Worm (Caenorhabditis elegans) whole organism, dauer: ENCODE data around the gene srxa-2.

Experiments
- unc-62 ChIP-seq: sonication (generic microtip); optimal IDR thresholded peaks from 2 replicates; lab custom pipeline; 2017; ENCODE audit warnings: missing biosample characterization, missing genetic modification reagents, missing genetic modification characterization

srxa-2 gene

DNA sequence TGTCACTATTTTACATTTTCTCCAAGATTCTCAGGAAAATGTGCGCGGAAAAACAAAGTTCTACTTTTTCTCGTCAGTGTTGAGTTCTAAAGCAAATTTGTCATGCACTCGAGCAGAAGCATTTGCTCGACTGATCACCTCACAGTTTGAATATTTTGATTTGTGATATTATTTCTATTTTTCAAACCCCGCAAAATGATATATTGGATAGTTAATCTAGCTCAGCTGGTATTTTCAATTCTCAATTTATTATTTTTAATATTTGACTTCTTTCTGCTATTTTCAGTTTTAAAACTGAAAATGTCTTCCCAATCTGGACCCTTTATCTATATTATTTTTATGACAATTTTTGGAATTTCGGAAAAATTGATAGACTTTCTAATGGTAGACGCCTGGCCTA is at the start of gene srxa-2:
Gene srxa-2, plus strand, starts transcription at position 301 of the 400 bp plus-strand sequence.
- no peak for TF ChIP-seq unc-62

ce11 chrIV:9374529-9374928 is 48.7 kb upstream of the srxa-2 start, which contains the start of gene C10C5.3:
C10C5.3 (plus strand) TSS chrIV:9374829.
- TF ChIP-seq unc-62 = no peak

DNA sequence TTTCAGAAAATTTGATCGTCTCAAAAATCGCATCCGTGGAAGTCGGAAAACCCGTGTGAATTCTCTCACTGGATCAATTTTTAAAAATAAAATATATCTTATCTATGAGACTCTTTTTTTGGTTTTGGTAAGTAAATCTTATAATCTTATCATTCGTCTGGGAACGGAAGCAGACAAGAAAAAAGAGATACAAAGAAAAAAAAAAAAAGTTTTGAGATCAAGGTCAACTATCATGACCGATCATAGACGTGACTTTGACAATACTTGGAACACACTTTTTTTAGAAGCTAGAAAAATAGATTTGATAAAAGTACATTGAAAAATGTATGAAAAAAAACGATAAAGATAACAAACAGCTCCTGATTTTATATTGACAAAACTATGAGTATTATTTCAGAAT is 46.6 kb upstream of the srxa-2 start:
- no peak for TF ChIP-seq unc-62

DNA sequence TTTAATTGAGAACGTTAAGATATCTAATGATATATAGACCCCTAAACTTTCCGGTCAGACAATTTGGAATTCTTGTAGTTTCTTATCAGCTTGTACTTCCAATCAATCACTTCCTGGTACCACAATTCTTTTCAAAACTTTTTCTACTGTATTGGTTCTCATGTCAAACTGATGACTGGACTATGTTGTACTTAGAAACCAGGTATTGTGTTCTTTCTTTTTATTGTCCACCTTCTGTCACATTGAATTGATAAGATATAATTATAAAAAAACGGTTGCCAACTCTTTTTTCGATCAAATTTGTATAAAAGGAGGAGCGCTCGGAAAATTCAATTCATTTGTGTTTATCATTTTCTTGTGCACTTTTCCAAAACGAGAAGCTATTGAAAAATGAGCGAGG is 44.9 kb upstream of the srxa-2 start, which contains the start of gene C10C5.4:
Gene C10C5.4, plus strand, starts transcription at position 281 of the 400 bp plus-strand sequence.
- TF ChIP-seq unc-62 = no peak

DNA sequence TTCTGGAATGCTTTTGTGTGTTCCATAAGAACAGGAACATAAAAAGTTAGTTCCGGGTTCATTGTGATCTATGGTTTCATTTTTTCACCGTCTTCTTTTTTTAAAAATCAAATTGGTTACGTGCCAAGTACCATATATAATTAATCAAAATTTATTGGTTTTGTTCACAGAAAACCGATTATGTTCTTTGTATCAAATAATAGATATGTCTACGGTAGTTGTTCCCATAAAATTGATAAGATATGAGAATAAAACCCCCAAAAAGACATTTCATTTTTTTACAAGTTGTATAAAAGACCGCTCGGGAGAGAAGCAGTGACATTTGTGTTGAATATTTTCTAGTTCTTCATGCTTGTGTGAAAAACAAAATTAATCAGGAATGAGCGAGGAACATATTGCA is 42.1 kb upstream of the srxa-2 start, which contains the start of gene C10C5.5:
Gene C10C5.5, plus strand, starts transcription at position 301 of the 400 bp plus-strand sequence.
- TF ChIP-seq unc-62 = no peak

ce11 chrIV:9384826-9385225 is 38.4 kb upstream of the srxa-2 start, which contains the start of gene C10C5.7:
C10C5.7 (plus strand) TSS chrIV:9385126.
- TF ChIP-seq unc-62 = no peak

- no peak for TF ChIP-seq unc-62
Observed at ce11 chrIV:9386038-9386437, 37.2 kb upstream of the srxa-2 start, which contains the start of gene daf-15. daf-15 (plus strand) TSS chrIV:9386208.

- TF ChIP-seq unc-62 = no peak
Observed at ce11 chrIV:9396118-9396517, 27.1 kb upstream of the srxa-2 start, which contains the start of gene col-121. col-121 (minus strand) TSS chrIV:9396218.

ce11 chrIV:9397278-9397677 is 25.9 kb upstream of the srxa-2 start, which contains the start of gene F56D5.3:
F56D5.3 (plus strand) TSS chrIV:9397578.
- TF ChIP-seq unc-62 = no peak

DNA sequence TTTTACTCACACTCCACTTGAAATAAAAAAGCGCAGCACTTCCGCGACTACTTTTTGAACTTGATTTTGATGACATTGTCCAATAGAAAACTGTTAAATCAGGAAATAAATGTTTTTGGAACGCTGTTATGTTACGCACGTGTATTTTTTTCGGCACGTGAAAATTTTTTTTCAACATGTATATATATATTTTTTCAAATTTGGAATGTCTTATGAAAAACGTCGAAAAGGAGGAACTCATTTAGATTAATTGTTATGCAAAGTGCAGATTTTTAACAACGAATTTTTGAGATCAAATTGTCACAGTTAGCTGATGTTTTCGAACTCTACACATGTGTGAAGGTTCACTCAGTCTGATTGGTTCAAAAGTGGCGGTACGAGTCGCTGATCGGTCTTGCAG is 24.7 kb upstream of the srxa-2 start, which contains the start of gene F56D5.2:
Gene F56D5.2, minus strand, starts transcription at position 101 of the 400 bp plus-strand sequence.
- TF ChIP-seq unc-62 = no peak

DNA sequence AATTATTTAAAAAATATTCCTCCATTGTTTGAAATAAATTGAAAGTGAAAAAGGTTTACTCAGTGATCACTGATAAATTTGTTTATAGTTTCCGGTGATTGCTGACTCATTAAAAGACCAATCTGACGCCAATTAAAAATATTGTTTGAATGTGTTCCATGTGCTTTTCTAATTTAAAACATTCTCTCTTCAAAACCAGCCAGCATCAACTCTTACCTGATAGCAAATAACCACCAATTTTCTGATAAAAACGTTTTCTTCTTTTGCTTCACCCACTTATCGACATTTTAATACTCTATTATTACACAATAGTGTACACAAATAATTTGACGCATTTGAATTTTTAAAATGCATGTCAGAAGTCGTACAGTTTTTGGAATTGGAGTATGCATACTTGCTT is 21.5 kb upstream of the srxa-2 start, which contains the start of gene F56D5.6:
Gene F56D5.6, plus strand, starts transcription at position 208 of the 400 bp plus-strand sequence.
- no peak for TF ChIP-seq unc-62

- no peak for TF ChIP-seq unc-62
Observed at ce11 chrIV:9403761-9404420, 19.3 kb upstream of the srxa-2 start.

DNA sequence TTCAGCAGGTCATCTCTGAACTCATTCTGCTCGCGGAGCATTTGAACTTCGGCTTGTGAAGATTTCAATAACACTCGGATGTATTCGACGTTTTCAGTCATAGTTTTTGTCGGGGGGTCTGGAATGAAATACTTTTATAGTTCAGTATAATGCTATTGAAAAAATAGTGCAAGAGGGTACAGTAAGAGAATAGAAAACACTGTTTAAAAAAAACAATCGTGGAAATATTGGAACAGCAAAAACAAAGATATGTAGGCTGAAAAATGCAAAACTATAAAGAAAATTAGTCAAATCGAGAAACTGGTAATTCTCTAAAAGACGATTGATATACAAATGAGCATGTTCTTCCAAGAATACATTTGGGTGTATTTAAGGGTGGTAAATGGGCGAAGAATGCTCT is 15.2 kb upstream of the srxa-2 start, which contains the start of gene F56D5.5:
Gene F56D5.5, minus strand, starts transcription at position 101 of the 400 bp plus-strand sequence.
- TF ChIP-seq unc-62 = no peak

DNA sequence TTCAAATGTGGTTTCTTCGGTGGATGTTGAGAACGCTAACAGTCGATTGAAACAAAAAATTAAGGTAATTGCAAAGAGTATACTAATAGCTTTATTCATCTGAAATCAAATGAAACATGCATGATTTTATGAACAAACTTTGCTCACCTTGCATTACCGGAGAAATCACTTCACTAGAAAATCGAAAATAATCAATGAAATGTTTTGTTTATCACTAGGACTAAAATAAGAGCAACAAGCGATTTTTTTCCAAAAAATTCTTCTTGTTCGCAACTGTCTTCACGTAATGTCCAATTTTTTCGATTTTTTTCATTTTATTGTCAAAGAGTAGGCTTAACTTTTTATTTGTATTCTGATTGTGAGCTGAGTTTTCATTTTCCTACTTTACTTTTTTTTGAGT is 787 bp upstream of the srxa-2 start, which contains the start of gene F56D5.9:
Gene F56D5.9, minus strand, starts transcription at position 101 of the 400 bp plus-strand sequence.
- no peak for TF ChIP-seq unc-62

ce11 chrIV:9427959-9428358 is 4.8 kb downstream of the srxa-2 start, which contains the start of gene F59B8.1:
F59B8.1 (plus strand) TSS chrIV:9428259.
- TF ChIP-seq unc-62 = no peak

DNA sequence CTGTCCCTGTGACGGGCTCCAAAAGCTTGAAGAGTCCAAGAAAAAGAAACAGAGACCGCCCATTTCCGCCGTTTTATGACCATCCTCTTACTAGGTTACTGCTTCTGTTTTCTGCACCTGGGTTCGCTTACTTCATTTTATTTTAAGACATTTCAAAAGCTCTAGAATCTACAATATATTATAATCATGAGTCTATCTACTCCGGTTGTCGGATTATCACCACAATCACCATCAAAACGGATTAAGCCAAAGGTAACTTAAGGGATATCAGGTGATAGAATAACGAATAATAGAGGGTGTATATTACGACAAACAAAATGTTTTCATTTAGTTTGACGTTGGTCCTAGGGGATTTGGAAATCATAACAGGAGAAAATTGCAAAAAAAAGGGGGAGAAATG is 9.1 kb downstream of the srxa-2 start:
- no peak for TF ChIP-seq unc-62

- TF ChIP-seq unc-62 = no peak
Observed at ce11 chrIV:9438753-9439152, 15.6 kb downstream of the srxa-2 start.

- TF ChIP-seq unc-62 = no peak
Observed at ce11 chrIV:9440880-9441336, 17.7 kb downstream of the srxa-2 start, which contains the start of gene idh-1. idh-1 (minus strand) TSS chrIV:9441107.
